Worm (Caenorhabditis elegans): ENCODE measurements around the gene fbl-1.

ce11 chrIV:9498088-9498487 is 42.5 kb upstream of the fbl-1 start, which contains the start of gene sru-4:
- no peak for TF ChIP-seq sea-1 (GFP tag; conservative IDR thresholded peaks at IDR 0.05)
- no peak for TF ChIP-seq tbx-37 (GFP tag; conservative IDR thresholded peaks at IDR 0.05)
- no peak for TF ChIP-seq ets-7 (tag; optimal IDR thresholded peaks at IDR 0.05)
- TF ChIP-seq ama-1 (optimal IDR thresholded peaks at IDR 0.05): no peak
- TF ChIP-seq ceh-36 (tag; optimal IDR thresholded peaks at IDR 0.05): no peak
- TF ChIP-seq flt-1 (GFP tag; IDR thresholded peaks at IDR 0.05): no peak
- no peak for TF ChIP-seq pes-1 (GFP tag; IDR thresholded peaks at IDR 0.05)

Measured in whole organism, early embryonic.